Worm (Caenorhabditis elegans) whole organism, late embryonic: ENCODE measurements around the gene rbm-28.
A peak's percentile ranks its signal among the peaks of the same experiment; 100 is the strongest.

ENCODE experiments used
- C38D4.7 ChIP-seq: fragments of 200-800 bp; sonication (Bioruptor generic); optimal IDR thresholded peaks from 2 replicates; lab custom pipeline; 2018; ENCODE audit warnings: mild to moderate bottlenecking, missing genetic modification characterization, moderate library complexity, missing compliant biosample characterization
- ceh-14 ChIP-seq: sonication (generic microtip); optimal IDR thresholded peaks from 2 replicates; lab custom pipeline; 2016; ENCODE audit warnings: missing genotype, missing genetic modification characterization, missing compliant biosample characterization
- ceh-19 ChIP-seq: fragments of 200-800 bp; sonication (Bioruptor generic); optimal IDR thresholded peaks from 2 replicates; lab custom pipeline; 2018; ENCODE audit warnings: mild to moderate bottlenecking, missing genetic modification characterization, missing compliant biosample characterization
- ceh-24 ChIP-seq: sonication (generic microtip); optimal IDR thresholded peaks from 2 replicates; lab custom pipeline; 2016; ENCODE audit warnings: mild to moderate bottlenecking, missing genetic modification characterization, missing compliant biosample characterization
- ceh-30 ChIP-seq: fragments of 150-350 bp; optimal IDR thresholded peaks from 2 replicates; lab custom pipeline; 2014; ENCODE audit warnings: missing biosample characterization, missing genetic modification characterization
- ceh-31 ChIP-seq: sonication (generic microtip); optimal IDR thresholded peaks from 2 replicates; lab custom pipeline; 2016; ENCODE audit warnings: missing genetic modification characterization, missing compliant biosample characterization
- ceh-6 ChIP-seq: fragments of 200-800 bp; sonication (Bioruptor generic); optimal IDR thresholded peaks from 2 replicates; lab custom pipeline; 2018; ENCODE audit warnings: mild to moderate bottlenecking, missing genetic modification characterization, missing compliant biosample characterization
- ceh-9 ChIP-seq: sonication (generic microtip); optimal IDR thresholded peaks from 2 replicates; lab custom pipeline; 2016; ENCODE audit warnings: mild to moderate bottlenecking, missing genetic modification characterization, inconsistent platforms, missing compliant biosample characterization
- che-1 ChIP-seq: sonication (generic microtip); optimal IDR thresholded peaks from 2 replicates; lab custom pipeline; 2016; ENCODE audit warnings: mild to moderate bottlenecking, missing genetic modification characterization, missing compliant biosample characterization
- elt-4 ChIP-seq: sonication (generic microtip); optimal IDR thresholded peaks from 2 replicates; lab custom pipeline; 2016; ENCODE audit warnings: missing genetic modification characterization, missing compliant biosample characterization
- eyg-1 ChIP-seq: sonication (generic microtip); optimal IDR thresholded peaks from 2 replicates; lab custom pipeline; 2016; ENCODE audit warnings: missing genotype, missing genetic modification characterization, missing compliant biosample characterization
- fax-1 ChIP-seq: sonication (generic microtip); optimal IDR thresholded peaks from 2 replicates; lab custom pipeline; 2016; ENCODE audit warnings: missing genotype, missing genetic modification characterization, missing compliant biosample characterization
- fkh-10 ChIP-seq: fragments of 150-350 bp; optimal IDR thresholded peaks from 2 replicates; lab custom pipeline; 2014; ENCODE audit warnings: missing biosample characterization, missing genetic modification reagents, missing genetic modification characterization
- fkh-6 ChIP-seq: sonication (generic microtip); optimal IDR thresholded peaks from 2 replicates; lab custom pipeline; 2016; ENCODE audit warnings: missing genetic modification characterization, missing compliant biosample characterization
- gmeb-2 ChIP-seq: sonication (generic microtip); optimal IDR thresholded peaks from 2 replicates; lab custom pipeline; 2016; ENCODE audit warnings: missing genetic modification characterization, inconsistent platforms, missing compliant biosample characterization
- hlh-30 ChIP-seq: sonication (generic microtip); optimal IDR thresholded peaks from 2 replicates; lab custom pipeline; 2017; ENCODE audit warnings: antibody characterized with exemption, missing genetic modification characterization, missing compliant biosample characterization; ENCODE audit not compliant: insufficient read depth
- hlh-8 ChIP-seq: sonication (generic microtip); optimal IDR thresholded peaks from 2 replicates; lab custom pipeline; 2016; ENCODE audit warnings: missing genotype, missing genetic modification characterization, missing compliant biosample characterization
- mec-3 ChIP-seq: sonication (generic microtip); optimal IDR thresholded peaks from 2 replicates; lab custom pipeline; 2016; ENCODE audit warnings: borderline replicate concordance, missing genetic modification characterization, missing compliant biosample characterization
- nfya-1 ChIP-seq: sonication (generic microtip); optimal IDR thresholded peaks from 2 replicates; lab custom pipeline; 2017; ENCODE audit warnings: missing genetic modification characterization, mild to moderate bottlenecking, missing compliant biosample characterization, antibody characterized with exemption, moderate library complexity
- nhr-11 ChIP-seq: fragments of 150-350 bp; optimal IDR thresholded peaks from 2 replicates; lab custom pipeline; 2014; ENCODE audit warnings: missing biosample characterization, missing genetic modification characterization
- nhr-232 ChIP-seq: sonication (generic microtip); optimal IDR thresholded peaks from 2 replicates; lab custom pipeline; 2016; ENCODE audit warnings: missing genetic modification characterization, missing compliant biosample characterization
- npax-4 ChIP-seq: sonication (generic microtip); optimal IDR thresholded peaks from 2 replicates; lab custom pipeline; 2016; ENCODE audit warnings: missing genetic modification characterization, missing compliant biosample characterization
- odd-2 ChIP-seq: sonication (generic microtip); optimal IDR thresholded peaks from 2 replicates; lab custom pipeline; 2017; ENCODE audit warnings: antibody characterized with exemption, mild to moderate bottlenecking, missing genetic modification characterization, missing compliant biosample characterization
- pha-2 ChIP-seq: sonication (generic microtip); optimal IDR thresholded peaks from 2 replicates; lab custom pipeline; 2017; ENCODE audit warnings: mild to moderate bottlenecking, missing genetic modification characterization, missing compliant biosample characterization
- pros-1 ChIP-seq: fragments of 150-350 bp; optimal IDR thresholded peaks from 2 replicates; lab custom pipeline; 2014; ENCODE audit warnings: missing biosample characterization, missing genetic modification reagents, missing genetic modification characterization
- rnt-1 ChIP-seq: sonication (generic microtip); optimal IDR thresholded peaks from 2 replicates; lab custom pipeline; 2016; ENCODE audit warnings: missing genetic modification characterization, missing compliant biosample characterization
- sdc-2 ChIP-seq: sonication (generic microtip); optimal IDR thresholded peaks from 2 replicates; lab custom pipeline; 2016; ENCODE audit warnings: missing genotype, missing genetic modification characterization, missing compliant biosample characterization
- sox-2 ChIP-seq: fragments of 200-800 bp; sonication (Bioruptor generic); IDR thresholded peaks from 2 replicates; pipeline ENCODE4 v1.3.6; 2022; ENCODE audit warnings: missing genetic modification reagents, missing genetic modification characterization, missing compliant biosample characterization
- syd-9 ChIP-seq: sonication (generic microtip); optimal IDR thresholded peaks from 2 replicates; lab custom pipeline; 2016; ENCODE audit warnings: mild to moderate bottlenecking, missing genetic modification characterization, moderate library complexity, missing compliant biosample characterization
- tbx-2 ChIP-seq: sonication (generic microtip); optimal IDR thresholded peaks from 2 replicates; lab custom pipeline; 2016; ENCODE audit warnings: missing genetic modification characterization, missing compliant biosample characterization
- ttx-3 ChIP-seq: sonication (generic microtip); optimal IDR thresholded peaks from 2 replicates; lab custom pipeline; 2016; ENCODE audit warnings: missing genetic modification reagents, missing genetic modification characterization, missing compliant biosample characterization
- unc-42 ChIP-seq: sonication (generic microtip); optimal IDR thresholded peaks from 2 replicates; lab custom pipeline; 2016; ENCODE audit warnings: missing genotype, missing genetic modification characterization, missing compliant biosample characterization
- unc-55 ChIP-seq: sonication (generic microtip); optimal IDR thresholded peaks from 2 replicates; lab custom pipeline; 2017; ENCODE audit warnings: missing biosample characterization, missing genetic modification reagents, missing genetic modification characterization
- zip-5 ChIP-seq: sonication (generic microtip); optimal IDR thresholded peaks from 2 replicates; lab custom pipeline; 2016; ENCODE audit warnings: missing genetic modification characterization, missing compliant biosample characterization
- ztf-16 ChIP-seq: sonication (generic microtip); optimal IDR thresholded peaks from 2 replicates; lab custom pipeline; 2017; ENCODE audit warnings: missing genetic modification characterization, missing compliant biosample characterization

Gene rbm-28

DNA sequence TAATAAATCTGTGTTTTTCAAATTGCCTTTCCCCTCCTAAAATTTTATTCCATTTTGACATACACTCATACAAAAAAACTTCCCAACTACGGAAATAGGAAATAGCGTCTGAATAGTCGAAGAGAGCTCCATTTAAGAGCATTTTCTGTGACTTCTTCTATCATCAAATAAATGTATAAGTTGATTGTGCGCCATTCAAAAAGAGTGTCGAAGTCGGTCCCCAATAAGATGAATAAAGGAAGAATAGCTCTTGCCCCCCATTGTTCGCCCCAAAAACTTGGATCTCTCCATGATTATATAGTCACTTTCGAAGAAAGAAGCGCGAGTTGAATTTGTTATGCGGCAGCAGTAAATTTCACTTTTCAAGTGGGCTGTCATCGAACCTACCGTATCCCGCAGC, 35.5 kb downstream of the rbm-28 start:
- no peak for TF ChIP-seq hlh-8
- peak; percentile 44 for TF ChIP-seq unc-42
- TF ChIP-seq ceh-6 (GFP tag; lab: Kevin White, UChicago): no peak
- no peak for TF ChIP-seq ceh-24 (tag; lab: Kevin White, UChicago)
- TF ChIP-seq nfya-1 (tag; lab: Kevin White, UChicago): no peak
- no peak for TF ChIP-seq syd-9

- TF ChIP-seq nfya-1 (tag; lab: Kevin White, UChicago) (peak; percentile 54), sox-2 (GFP tag; lab: Robert Waterston, UW) (no peak)
These were observed 39.4 kb downstream of the rbm-28 start for ce11 chrII:14896503-14896902.

- TF ChIP-seq fax-1 (tag; lab: Kevin White, UChicago) (no peak), zip-5 (tag; lab: Kevin White, UChicago) (no peak), ceh-14 (tag; lab: Kevin White, UChicago) (no peak), unc-42 (no peak), che-1 (no peak), ceh-19 (no peak), sdc-2 (no peak), fkh-6 (tag; lab: Kevin White, UChicago) (no peak), hlh-8 (no peak), ceh-9 (tag; lab: Kevin White, UChicago) (no peak), gmeb-2 (no peak), ceh-31 (no peak), fkh-10 (no peak), ztf-16 (tag; lab: Kevin White, UChicago) (no peak), unc-55 (no peak), pros-1 (no peak), odd-2 (tag; lab: Kevin White, UChicago) (no peak)
These were observed 45.1 kb downstream of the rbm-28 start, which contains the start of gene cog-1 for ce11 chrII:14902193-14902592. Gene cog-1 (plus strand): TSS chrII:14902493.

ce11 chrII:14903611-14904010, 46.6 kb downstream of the rbm-28 start:
- no peak for TF ChIP-seq syd-9
- no peak for TF ChIP-seq ceh-30 (tag; lab: Kevin White, UChicago)
- no peak for TF ChIP-seq elt-4 (tag; lab: Kevin White, UChicago)
- TF ChIP-seq unc-42: no peak
- TF ChIP-seq ttx-3 (tag; lab: Kevin White, UChicago): no peak

- TF ChIP-seq ztf-16 (tag; lab: Kevin White, UChicago) (no peak), che-1 (no peak), tbx-2 (tag; lab: Kevin White, UChicago) (no peak), eyg-1 (no peak), npax-4 (no peak), nfya-1 (tag; lab: Kevin White, UChicago) (no peak), gmeb-2 (no peak), pha-2 (tag; lab: Kevin White, UChicago) (no peak), C38D4.7 (no peak), unc-42 (no peak), sdc-2 (no peak), nhr-232 (no peak), ttx-3 (tag; lab: Kevin White, UChicago) (no peak), hlh-30 (no peak), mec-3 (tag; lab: Kevin White, UChicago) (no peak)
These were observed 47.6 kb downstream of the rbm-28 start for ce11 chrII:14904635-14905034.

DNA sequence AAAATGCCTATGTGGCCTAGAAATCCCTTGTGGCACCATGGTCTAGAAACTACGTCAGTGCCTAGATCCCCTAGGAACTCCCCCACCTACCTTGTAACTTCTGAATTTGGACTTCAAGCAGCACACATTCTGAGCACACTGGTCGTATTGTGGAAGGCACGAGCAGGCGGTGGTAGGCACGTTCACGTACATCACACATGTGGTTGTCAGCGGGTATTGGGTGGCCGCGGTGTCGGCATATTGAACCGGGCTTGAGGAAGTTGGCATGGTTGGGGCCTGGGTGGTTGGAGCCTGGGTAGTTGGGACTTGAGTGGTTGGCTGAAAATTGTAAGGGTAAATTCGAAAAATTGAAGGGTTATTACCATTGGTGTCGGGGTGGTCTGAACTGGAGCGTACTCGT, 50.7 kb downstream of the rbm-28 start:
- TF ChIP-seq rnt-1 (tag; lab: Kevin White, UChicago) (no peak), nhr-11 (tag; lab: Kevin White, UChicago) (no peak), unc-55 (no peak)
